Fruit fly (Drosophila melanogaster): ENCODE results near the gene CG45263.

DNA sequence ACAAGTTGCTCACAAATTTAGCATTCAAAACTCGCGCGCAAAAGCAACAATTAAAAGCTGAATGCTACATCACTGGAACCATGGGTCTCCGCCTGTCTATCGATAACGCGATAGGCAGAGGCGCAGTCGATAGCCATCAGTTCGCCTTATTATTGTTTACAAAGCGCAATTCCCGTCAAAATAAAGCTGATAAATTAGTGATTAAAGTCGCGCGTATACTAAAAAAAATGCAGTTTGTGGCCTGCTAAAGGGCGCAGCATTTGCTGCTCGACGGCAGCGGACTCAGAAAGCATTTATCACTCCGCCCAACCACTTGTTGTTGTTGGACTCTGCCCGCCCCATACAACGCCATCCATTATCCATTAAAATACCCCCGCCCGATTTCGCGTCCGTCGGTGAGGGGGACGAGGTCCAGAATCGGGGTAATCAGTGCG lies 40.4 kb upstream of the CG45263 start, which contains the start of gene CG11737:
- TF ChIP-seq CG8478 (optimal IDR thresholded peaks at IDR 0.05) (no peak), CTCF (optimal IDR thresholded peaks at IDR 0.05) (no peak)
